Worm (Caenorhabditis elegans) whole organism, L4 larva: Measurements from ENCODE around the gene sup-1.

Source experiments
- F10B5.3 ChIP-seq: sonication (generic microtip); optimal IDR thresholded peaks from 2 replicates; lab custom pipeline; 2016; ENCODE audit warnings: mild to moderate bottlenecking, missing genetic modification characterization, missing compliant biosample characterization
- T20F7.1 ChIP-seq: fragments of 200-800 bp; sonication (Bioruptor generic); optimal IDR thresholded peaks from 2 replicates; lab custom pipeline; 2018; ENCODE audit warnings: mild to moderate bottlenecking, missing genetic modification characterization, missing compliant biosample characterization
- ces-1 ChIP-seq: fragments of 150-350 bp; sonication (generic microtip); optimal IDR thresholded peaks from 4 replicates; lab custom pipeline; 2014; ENCODE audit warnings: missing biosample characterization, missing genetic modification reagents, missing genetic modification characterization
- ctbp-1 ChIP-seq: fragments of 200-800 bp; sonication (Bioruptor generic); IDR thresholded peaks from 2 replicates; pipeline ENCODE4 v1.3.6; 2022; ENCODE audit warnings: missing genetic modification reagents, missing genetic modification characterization, missing compliant biosample characterization
- lsy-2 ChIP-seq, 2 experiments: fragments of 150-350 bp in 1 of 2; sonication (generic microtip) in 1 of 2; optimal IDR thresholded peaks; 2 replicates each; lab custom pipeline; 2014 to 2017; ENCODE audit warnings: missing biosample characterization in 2 of 2, missing genetic modification characterization in 2 of 2
- nhr-25 ChIP-seq: sonication (generic microtip); optimal IDR thresholded peaks from 2 replicates; lab custom pipeline; 2017; ENCODE audit warnings: missing genetic modification characterization, mild to moderate bottlenecking, missing compliant biosample characterization, antibody characterized with exemption, moderate library complexity, borderline replicate concordance; ENCODE audit not compliant: insufficient read depth
- nhr-76 ChIP-seq: fragments of 150-350 bp; optimal IDR thresholded peaks from 2 replicates; lab custom pipeline; 2014; ENCODE audit warnings: missing biosample characterization, missing genetic modification characterization
- sdz-12 ChIP-seq: fragments of 200-800 bp; sonication (Bioruptor generic); optimal IDR thresholded peaks from 2 replicates; lab custom pipeline; 2018; ENCODE audit warnings: mild to moderate bottlenecking, missing genetic modification characterization, missing compliant biosample characterization

DNA sequence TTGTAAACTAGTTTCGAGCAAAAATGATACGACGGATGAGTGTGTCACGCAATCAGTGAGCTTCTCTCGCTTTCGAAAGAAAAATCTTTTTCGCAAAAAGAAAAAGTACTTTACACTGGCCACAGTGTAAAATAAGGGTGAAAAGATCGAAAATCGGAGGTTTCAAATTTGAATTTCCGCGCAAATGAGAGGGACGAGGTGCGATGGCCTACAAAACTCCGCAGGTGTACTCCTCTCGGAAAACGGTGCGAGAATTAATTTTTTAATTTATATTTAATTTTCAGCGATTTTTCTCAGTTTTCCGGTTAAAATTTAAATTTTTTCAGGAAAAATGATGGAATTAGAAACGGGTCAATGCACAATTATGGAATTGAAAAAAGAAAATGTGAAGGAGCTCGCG is 9.3 kb upstream of the sup-1 start, which contains the start of gene mrt-2:
- TF ChIP-seq ces-1 (GFP tag; lab: Kevin White, UChicago) (no peak), T20F7.1 (GFP tag; lab: Kevin White, UChicago) (no peak), sdz-12 (peak; percentile 4), nhr-76 (no peak), ctbp-1 (GFP tag; lab: Robert Waterston, UW) (no peak), F10B5.3 (tag; lab: Kevin White, UChicago) (no peak), lsy-2 (tag; optimal IDR thresholded peaks at IDR 0.05; lab: Kevin White, UChicago) (peak in 1 of 2 experiments; percentile 83), nhr-25 (tag; lab: Kevin White, UChicago) (peak; percentile 16)
